Worm (Caenorhabditis elegans) whole organism, midembryonic: ENCODE results near the gene C06A8.8.
A peak's percentile ranks its signal among the peaks of the same experiment; 100 is the strongest.

Experiments
- T22C8.4 ChIP-seq: fragments of 200-800 bp; sonication (Bioruptor generic); IDR thresholded peaks from 2 replicates; pipeline ENCODE4 v1.3.6; 2022; ENCODE audit warnings: missing genetic modification characterization, missing compliant biosample characterization
- cog-1 ChIP-seq: sonication (generic microtip); optimal IDR thresholded peaks from 2 replicates; lab custom pipeline; 2016; ENCODE audit warnings: missing genetic modification characterization, missing compliant biosample characterization
- flt-1 ChIP-seq: fragments of 200-800 bp; sonication (Bioruptor generic); IDR thresholded peaks from 2 replicates; pipeline ENCODE4 v1.3.6; 2022; ENCODE audit warnings: missing genetic modification characterization, missing compliant biosample characterization
- klf-2 ChIP-seq: fragments of 200-800 bp; sonication (Bioruptor generic); conservative IDR thresholded peaks from 2 replicates; pipeline ENCODE4 v1.3.6; 2022; ENCODE audit warnings: missing genetic modification reagents, missing genetic modification characterization, missing compliant biosample characterization
- med-1 ChIP-seq: sonication (generic microtip); optimal IDR thresholded peaks from 2 replicates; lab custom pipeline; 2017; ENCODE audit warnings: missing genetic modification characterization, mild to moderate bottlenecking, missing compliant biosample characterization, antibody characterized with exemption, missing genetic modification reagents; ENCODE audit not compliant: insufficient read depth
- ref-1 ChIP-seq: fragments of 200-800 bp; sonication (Bioruptor generic); conservative IDR thresholded peaks from 2 replicates; pipeline ENCODE4 v1.3.6; 2022; ENCODE audit warnings: missing genetic modification reagents, missing genetic modification characterization, missing compliant biosample characterization
- tab-1 ChIP-seq: fragments of 200-800 bp; sonication (Bioruptor generic); IDR thresholded peaks from 2 replicates; pipeline ENCODE4 v1.3.6; 2022; ENCODE audit warnings: missing genetic modification characterization, missing compliant biosample characterization
- ztf-23 ChIP-seq: fragments of 200-800 bp; sonication (Bioruptor generic); IDR thresholded peaks from 2 replicates; pipeline ENCODE4 v1.3.6; 2022; ENCODE audit warnings: missing genetic modification reagents, missing genetic modification characterization, missing compliant biosample characterization
- ztf-29 ChIP-seq: fragments of 200-800 bp; sonication (Bioruptor generic); IDR thresholded peaks from 2 replicates; pipeline ENCODE4 v1.3.6; 2022; ENCODE audit warnings: missing genetic modification reagents, missing genetic modification characterization, missing compliant biosample characterization

C06A8.8 gene

DNA sequence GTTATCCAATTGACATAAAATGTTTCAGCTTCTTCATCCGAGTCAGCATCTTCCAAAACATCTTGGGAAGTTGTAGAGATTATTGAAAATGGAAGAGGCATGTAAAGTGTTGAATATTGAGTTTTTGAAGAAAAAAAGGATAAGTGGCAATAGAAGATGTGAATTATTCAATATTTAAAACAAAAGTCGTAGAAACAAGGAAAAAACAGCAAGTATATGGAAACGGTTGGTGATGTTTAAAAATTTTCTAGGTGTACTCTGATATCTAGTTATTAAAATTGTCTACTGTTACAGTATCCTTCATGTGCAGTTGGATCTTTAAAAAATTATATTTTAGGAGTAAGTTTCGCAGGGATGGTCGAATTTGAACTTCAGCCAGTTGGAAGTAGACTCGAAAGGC lies at the start of gene C06A8.8:
C06A8.8 (minus strand) TSS at position 101 of the 400 bp plus-strand sequence.
- TF ChIP-seq tab-1 (GFP tag; lab: Robert Waterston, UW) (no peak), ztf-29 (GFP tag; lab: Robert Waterston, UW) (no peak), ref-1 (GFP tag; lab: Robert Waterston, UW) (no peak)

DNA sequence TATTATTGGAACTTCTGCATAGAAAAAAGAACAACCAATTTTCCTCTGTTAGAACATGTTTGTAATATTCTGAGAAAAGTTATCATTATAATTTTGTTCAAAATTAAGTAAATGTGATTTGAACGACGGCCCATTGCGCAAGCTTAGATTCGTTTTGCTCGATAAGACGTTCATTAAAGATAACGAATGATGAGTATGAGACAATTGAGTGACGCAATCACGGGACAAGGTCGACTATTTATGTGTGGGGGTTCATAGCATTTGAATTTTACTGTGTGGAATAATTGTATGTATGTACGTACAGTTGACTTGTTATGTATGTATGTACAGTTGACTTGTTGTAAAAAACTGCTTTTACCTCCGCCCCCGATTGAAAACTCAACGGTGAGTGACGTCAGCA lies 47.5 kb upstream of the C06A8.8 start:
- no peak for TF ChIP-seq cog-1
- no peak for TF ChIP-seq flt-1 (GFP tag; lab: Robert Waterston, UW)
- no peak for TF ChIP-seq med-1 (GFP tag; lab: Kevin White, UChicago)
- TF ChIP-seq klf-2 (GFP tag; lab: Robert Waterston, UW) = no peak
- no peak for TF ChIP-seq ref-1 (GFP tag; lab: Robert Waterston, UW)
- TF ChIP-seq ztf-23 (GFP tag; lab: Robert Waterston, UW) = no peak
- TF ChIP-seq ztf-29 (GFP tag; lab: Robert Waterston, UW) = no peak
- no peak for TF ChIP-seq T22C8.4 (GFP tag; lab: Robert Waterston, UW)
- TF ChIP-seq tab-1 (GFP tag; lab: Robert Waterston, UW) = no peak

DNA sequence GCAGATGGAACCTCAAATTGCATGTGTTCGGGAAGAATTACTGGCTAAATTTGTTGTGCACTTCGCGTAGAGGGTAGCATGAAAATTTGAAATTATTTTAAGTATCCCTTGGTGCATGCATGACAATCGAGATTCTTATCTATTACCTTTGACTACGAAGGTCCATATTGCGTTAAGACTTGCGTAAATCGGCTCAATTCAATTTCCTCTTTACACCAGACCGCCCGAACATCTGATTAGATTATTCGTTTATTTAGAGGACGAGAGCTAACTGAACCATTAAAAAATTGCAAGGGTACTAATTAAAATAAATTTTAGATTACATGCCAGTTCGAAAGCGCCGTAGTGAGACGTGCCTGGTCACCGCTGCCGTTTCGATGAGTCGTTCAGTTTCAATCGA lies 45.8 kb upstream of the C06A8.8 start:
- no peak for TF ChIP-seq T22C8.4 (GFP tag; lab: Robert Waterston, UW)
- no peak for TF ChIP-seq ztf-23 (GFP tag; lab: Robert Waterston, UW)
- no peak for TF ChIP-seq cog-1
- TF ChIP-seq ztf-29 (GFP tag; lab: Robert Waterston, UW) = no peak
- TF ChIP-seq tab-1 (GFP tag; lab: Robert Waterston, UW) = no peak
- no peak for TF ChIP-seq flt-1 (GFP tag; lab: Robert Waterston, UW)

DNA sequence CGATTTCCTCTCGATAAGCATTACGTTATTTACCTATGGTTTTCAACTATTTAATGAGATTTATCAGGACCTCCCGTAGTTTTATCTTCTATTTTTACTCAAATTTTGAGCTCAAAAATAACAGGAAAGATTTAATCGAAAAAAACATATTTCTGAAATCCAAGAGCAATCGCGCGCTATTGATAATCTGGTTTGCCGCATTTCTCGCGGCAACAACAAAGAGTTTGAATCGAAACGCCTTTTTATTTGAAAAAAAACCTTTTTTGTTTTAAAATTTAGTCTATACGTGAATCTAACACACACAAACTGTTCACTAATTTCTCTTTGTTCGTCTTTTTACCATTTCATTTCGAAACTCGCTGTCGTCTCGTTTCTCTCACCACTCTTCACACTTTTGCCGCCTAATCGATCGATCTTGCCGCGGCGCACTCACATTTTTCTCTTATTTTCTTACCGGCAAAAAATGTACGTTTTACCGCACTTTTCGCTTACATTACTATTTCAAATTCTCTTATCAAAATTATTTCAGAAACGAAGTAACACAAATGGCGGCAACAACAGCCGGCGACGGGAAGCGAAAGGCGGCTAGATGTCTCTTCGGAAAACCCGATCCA lies 44.5 kb upstream of the C06A8.8 start, which contains the start of gene cki-2:
cki-2 (plus strand) TSS at position 337 of the 614 bp plus-strand sequence.
- TF ChIP-seq cog-1 (no peak), ref-1 (GFP tag; lab: Robert Waterston, UW) (no peak), flt-1 (GFP tag; lab: Robert Waterston, UW) (no peak), ztf-29 (GFP tag; lab: Robert Waterston, UW) (no peak), klf-2 (GFP tag; lab: Robert Waterston, UW) (no peak), T22C8.4 (GFP tag; lab: Robert Waterston, UW) (peak; percentile 37; the same call in 1 of the 2 replicates)

DNA sequence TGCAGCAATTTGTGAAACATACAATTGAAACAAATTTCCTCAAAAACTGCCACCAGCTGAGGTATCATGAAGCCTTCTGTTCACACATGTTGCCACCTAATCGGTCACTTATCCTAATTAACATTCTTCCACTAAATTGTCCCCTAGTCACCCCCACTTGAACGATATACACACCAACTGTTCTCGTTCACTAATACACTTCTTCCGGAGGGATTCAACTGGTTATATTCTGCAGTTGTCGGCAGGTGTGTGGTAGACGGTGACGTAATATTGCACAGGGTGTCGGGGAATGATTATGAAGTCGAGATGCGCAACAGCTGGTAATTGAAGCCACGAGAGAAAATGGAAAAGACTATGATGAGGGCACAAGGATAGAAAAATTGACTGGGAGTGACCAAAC lies 43.6 kb upstream of the C06A8.8 start:
- TF ChIP-seq T22C8.4 (GFP tag; lab: Robert Waterston, UW) (no peak), tab-1 (GFP tag; lab: Robert Waterston, UW) (no peak), ztf-29 (GFP tag; lab: Robert Waterston, UW) (no peak), ref-1 (GFP tag; lab: Robert Waterston, UW) (no peak), cog-1 (no peak), flt-1 (GFP tag; lab: Robert Waterston, UW) (no peak), ztf-23 (GFP tag; lab: Robert Waterston, UW) (no peak)

DNA sequence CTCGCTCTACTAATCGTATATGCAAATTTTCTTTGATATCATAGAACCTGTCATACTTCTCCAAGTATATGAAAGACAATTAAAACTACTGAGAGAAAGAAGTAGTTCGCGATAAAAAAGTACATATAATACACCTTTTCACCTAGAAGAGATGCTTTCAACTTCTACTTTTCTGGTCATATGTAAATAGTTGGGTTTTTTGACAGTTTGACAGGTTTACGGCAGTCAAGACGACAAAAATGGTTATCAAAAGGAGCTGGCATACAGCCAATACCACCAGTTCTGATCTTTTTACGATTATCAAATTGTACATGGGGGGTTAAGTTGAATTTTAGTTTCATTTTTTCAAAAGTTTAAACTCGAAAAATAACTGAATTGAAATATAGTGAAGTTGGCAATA lies 43.1 kb upstream of the C06A8.8 start:
- TF ChIP-seq cog-1 = no peak
- no peak for TF ChIP-seq ztf-23 (GFP tag; lab: Robert Waterston, UW)
- no peak for TF ChIP-seq ztf-29 (GFP tag; lab: Robert Waterston, UW)
- TF ChIP-seq flt-1 (GFP tag; lab: Robert Waterston, UW) = no peak

DNA sequence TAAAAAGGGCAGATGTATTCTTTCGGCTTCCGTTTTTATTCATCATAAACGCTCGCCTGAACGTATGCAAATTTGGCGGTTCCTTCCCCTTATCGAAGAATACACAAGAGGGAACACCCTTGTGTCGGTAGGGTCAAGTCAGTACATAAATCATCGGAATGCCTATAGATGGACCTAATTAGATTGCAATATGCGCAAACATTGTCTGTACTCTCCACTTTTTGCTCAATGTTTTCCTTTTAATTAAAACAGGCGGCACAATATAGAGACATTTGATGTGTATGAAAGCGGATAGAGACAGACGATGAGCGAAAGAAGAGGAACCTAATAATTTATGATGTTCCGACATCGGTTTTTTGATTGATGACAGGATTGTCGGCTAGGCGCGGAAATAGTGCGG lies 42.4 kb upstream of the C06A8.8 start:
- 0 out of 2 replicates have a peak, but pooled peaks have one; percentile 32 for TF ChIP-seq tab-1 (GFP tag; lab: Robert Waterston, UW)
- no peak for TF ChIP-seq med-1 (GFP tag; lab: Kevin White, UChicago)
- peak; percentile 57 for TF ChIP-seq cog-1

DNA sequence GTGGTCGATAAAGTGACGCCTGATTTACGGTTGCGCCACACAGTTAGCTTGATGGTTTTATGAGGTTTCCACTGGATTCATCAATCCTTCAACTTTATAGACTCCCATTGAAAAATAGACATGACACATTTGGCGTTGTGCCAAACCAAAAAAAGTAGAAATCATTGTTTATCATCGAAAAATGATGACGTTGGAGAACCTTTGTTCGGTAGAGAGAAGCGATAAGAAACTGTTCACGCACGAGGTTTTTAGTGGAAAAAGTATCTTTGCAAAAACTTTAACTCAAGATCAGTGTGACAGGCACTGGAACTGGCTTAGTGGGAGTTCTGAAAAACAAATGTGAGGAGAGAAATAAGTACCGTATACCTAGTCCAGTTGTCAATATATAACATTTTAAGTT lies 41.8 kb upstream of the C06A8.8 start:
- TF ChIP-seq flt-1 (GFP tag; lab: Robert Waterston, UW) (no peak), klf-2 (GFP tag; lab: Robert Waterston, UW) (no peak), tab-1 (GFP tag; lab: Robert Waterston, UW) (no peak), T22C8.4 (GFP tag; lab: Robert Waterston, UW) (no peak), ref-1 (GFP tag; lab: Robert Waterston, UW) (no peak), med-1 (GFP tag; lab: Kevin White, UChicago) (no peak), cog-1 (no peak), ztf-23 (GFP tag; lab: Robert Waterston, UW) (no peak), ztf-29 (GFP tag; lab: Robert Waterston, UW) (no peak)

DNA sequence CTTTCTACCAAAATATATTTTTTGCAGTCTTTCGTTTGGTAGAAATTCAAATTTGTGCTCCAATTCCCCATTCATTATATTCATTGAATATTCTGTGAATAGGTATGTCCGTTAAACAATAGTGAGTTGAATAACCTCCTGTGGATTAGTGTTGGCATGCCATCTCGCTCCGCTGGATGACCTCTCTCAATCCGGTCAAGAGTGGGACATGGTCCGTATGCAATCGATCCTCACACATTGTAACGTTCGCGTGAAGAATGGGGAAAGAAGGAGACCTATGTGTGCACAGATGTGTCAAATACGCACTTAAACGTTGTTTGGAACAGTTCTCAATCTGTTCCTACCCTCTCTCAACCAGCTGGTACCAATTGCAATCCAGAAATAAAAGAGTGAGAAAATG lies 41.4 kb upstream of the C06A8.8 start:
- TF ChIP-seq cog-1 = no peak
- TF ChIP-seq T22C8.4 (GFP tag; lab: Robert Waterston, UW) = 0 out of 2 replicates have a peak, but pooled peaks have one; percentile 25

DNA sequence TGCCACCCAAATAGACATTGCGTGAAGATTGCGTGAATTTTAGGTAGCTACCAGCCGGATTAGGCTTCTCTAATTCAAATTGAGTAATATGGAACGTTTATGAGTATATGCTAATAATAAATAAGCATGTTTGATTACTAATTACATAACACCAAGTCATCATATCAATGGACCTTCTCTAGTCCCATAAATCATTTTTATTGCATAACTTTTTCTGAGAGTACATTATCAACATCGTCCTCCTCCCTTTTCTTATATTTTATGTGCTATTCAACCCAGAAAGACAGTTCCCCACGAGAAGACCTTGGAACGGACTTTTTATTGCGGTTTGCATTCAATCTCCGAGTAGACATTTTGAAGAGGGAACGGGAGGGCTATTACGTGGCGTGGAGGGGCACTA lies 40.5 kb upstream of the C06A8.8 start:
- no peak for TF ChIP-seq ref-1 (GFP tag; lab: Robert Waterston, UW)
- no peak for TF ChIP-seq tab-1 (GFP tag; lab: Robert Waterston, UW)
- peak; percentile 61; the same call in 1 of the 2 replicates for TF ChIP-seq flt-1 (GFP tag; lab: Robert Waterston, UW)
- TF ChIP-seq klf-2 (GFP tag; lab: Robert Waterston, UW) = 0 out of 2 replicates have a peak, but pooled peaks have one; percentile 43
- peak; percentile 36 for TF ChIP-seq cog-1
- 0 out of 2 replicates have a peak, but pooled peaks have one; percentile 26 for TF ChIP-seq ztf-29 (GFP tag; lab: Robert Waterston, UW)
- no peak for TF ChIP-seq T22C8.4 (GFP tag; lab: Robert Waterston, UW)
